Worm (Caenorhabditis elegans) whole organism, young adult: Measurements from ENCODE around the gene F54F7.14.

Source experiments
- K12H6.12 ChIP-seq: fragments of 200-800 bp; sonication (Bioruptor generic); optimal IDR thresholded peaks from 2 replicates; lab custom pipeline; 2018; ENCODE audit warnings: mild to moderate bottlenecking, missing genetic modification characterization, missing compliant biosample characterization
- ceh-79 ChIP-seq: sonication (generic microtip); optimal IDR thresholded peaks from 2 replicates; lab custom pipeline; 2017; ENCODE audit warnings: mild to moderate bottlenecking, missing genetic modification characterization, missing compliant biosample characterization
- efl-1 ChIP-seq: fragments of 150-350 bp; optimal IDR thresholded peaks from 2 replicates; lab custom pipeline; 2014; ENCODE audit warnings: missing biosample characterization, missing genetic modification reagents, missing genetic modification characterization
- sptf-2 ChIP-seq: fragments of 200-800 bp; sonication (Bioruptor generic); optimal IDR thresholded peaks from 2 replicates; lab custom pipeline; 2018; ENCODE audit warnings: mild to moderate bottlenecking, missing genetic modification characterization, missing compliant biosample characterization
- unc-130 ChIP-seq: sonication (generic microtip); optimal IDR thresholded peaks from 2 replicates; lab custom pipeline; 2016; ENCODE audit warnings: missing genetic modification reagents, missing genetic modification characterization, missing compliant biosample characterization
- unc-62 ChIP-seq: fragments of 150-350 bp; optimal IDR thresholded peaks from 2 replicates; lab custom pipeline; 2014; ENCODE audit warnings: missing biosample characterization, missing genetic modification reagents, missing genetic modification characterization

- TF ChIP-seq efl-1 (GFP tag; lab: Kevin White, UChicago): no peak
- TF ChIP-seq unc-62: no peak
- TF ChIP-seq sptf-2 (GFP tag; lab: Kevin White, UChicago): no peak
- no peak for TF ChIP-seq unc-130 (GFP tag; lab: Kevin White, UChicago)
- no peak for TF ChIP-seq K12H6.12 (tag; lab: Kevin White, UChicago)
- no peak for TF ChIP-seq ceh-79
Measured at ce11 chrX:11898040-11898439, 47.4 kb downstream of the F54F7.14 start, which contains the start of gene Y62H9A.9.
